Worm (Caenorhabditis elegans): ENCODE data around the gene grl-7.

grl-7 gene

ce11 chrV:11375150-11375792 is 28.5 kb upstream of the grl-7 start, which contains the start of gene cnb-1 (continued):
- TF ChIP-seq aly-2 (tag; optimal IDR thresholded peaks at IDR 0.05) (peak; percentile 10), ztf-11 (tag; optimal IDR thresholded peaks at IDR 0.05) (peak in 1 of 2 experiments; percentile 7)

DNA sequence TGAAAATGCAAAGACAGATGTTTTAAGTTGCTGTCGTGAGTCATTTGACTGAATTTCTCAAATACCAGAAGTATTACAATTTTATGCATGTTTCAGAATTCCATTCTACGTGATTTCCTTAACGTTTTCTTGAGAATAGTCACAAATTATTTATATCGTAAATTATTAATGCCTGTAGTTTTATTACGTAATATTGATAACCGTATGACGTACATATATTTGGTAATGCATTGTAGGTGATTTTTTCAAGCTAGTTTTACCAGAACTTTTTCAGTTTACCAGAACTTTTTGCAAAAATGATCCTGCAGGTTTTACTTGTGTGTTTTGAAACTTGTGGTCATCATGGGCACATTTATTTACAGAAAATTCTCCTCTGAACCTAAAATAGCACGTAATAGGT is 27.1 kb upstream of the grl-7 start:
- TF ChIP-seq dsc-1 (tag; optimal IDR thresholded peaks at IDR 0.05), result peak; percentile 12
- no peak for TF ChIP-seq nhr-77 (tag; optimal IDR thresholded peaks at IDR 0.05)

- TF ChIP-seq nhr-85 (tag) (no peak), lin-14 (GFP tag; optimal IDR thresholded peaks at IDR 0.05) (peak; percentile 19), egl-13 (tag; optimal IDR thresholded peaks at IDR 0.05) (peak; percentile 48)
Measured at ce11 chrV:11372284-11372878, 25.6 kb upstream of the grl-7 start.

DNA sequence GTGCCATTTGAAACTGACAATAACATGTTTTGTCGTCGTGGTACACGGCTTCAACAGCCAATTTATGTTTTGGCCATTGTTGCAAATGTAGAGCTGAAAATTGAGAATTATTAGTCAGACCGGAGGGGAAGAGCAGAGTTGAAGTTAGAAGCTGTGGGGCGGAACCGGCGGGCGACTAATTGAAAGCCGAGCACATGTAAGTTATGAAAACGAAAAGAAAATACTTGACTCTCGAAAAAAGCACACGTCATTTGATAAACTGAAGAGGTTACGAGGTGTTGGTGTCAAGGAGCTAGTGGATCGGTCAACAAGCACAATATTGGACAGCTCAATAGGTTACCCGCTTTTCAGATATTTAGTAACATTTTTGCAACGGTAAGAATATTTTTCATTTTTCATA is 19.3 kb upstream of the grl-7 start, which contains the start of gene dop-5:
Gene dop-5, minus strand, starts transcription at position 101 of the 400 bp plus-strand sequence.
- TF ChIP-seq unc-130 (tag; optimal IDR thresholded peaks at IDR 0.05), result no peak
- no peak for TF ChIP-seq skn-1 (tag; optimal IDR thresholded peaks at IDR 0.05)
- no peak for TF ChIP-seq nhr-11 (tag; optimal IDR thresholded peaks at IDR 0.05)
- no peak for TF ChIP-seq unc-98 (GFP tag; IDR thresholded peaks at IDR 0.05)
- no peak for TF ChIP-seq lsy-2 (tag; optimal IDR thresholded peaks at IDR 0.05)
- TF ChIP-seq efl-3 (GFP tag; optimal IDR thresholded peaks at IDR 0.05), result no peak
- no peak for TF ChIP-seq nhr-84 (tag; optimal IDR thresholded peaks at IDR 0.05)
- no peak for TF ChIP-seq nhr-12 (tag; optimal IDR thresholded peaks at IDR 0.05)

DNA sequence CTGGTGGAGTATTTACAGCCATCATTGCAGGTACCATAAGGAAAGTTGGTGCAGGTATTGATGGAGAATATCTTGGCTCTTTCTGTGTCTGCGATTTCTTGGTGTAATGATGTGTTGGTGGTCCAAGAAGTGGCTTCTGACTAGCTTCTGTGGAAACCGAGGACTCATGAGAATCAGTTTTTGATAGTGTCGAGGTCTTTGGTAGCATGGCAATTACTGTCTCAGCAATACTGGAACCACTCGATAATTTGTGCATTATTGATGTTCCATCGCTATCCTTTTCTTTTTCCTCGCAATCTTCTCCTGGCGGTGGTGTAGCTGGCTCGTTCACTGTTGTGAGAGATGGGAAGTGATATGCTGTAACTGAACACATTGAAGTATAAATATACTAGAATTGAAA is 16.8 kb upstream of the grl-7 start:
- no peak for TF ChIP-seq isw-1 (GFP tag; IDR thresholded peaks at IDR 0.05)
- no peak for TF ChIP-seq swsn-7 (tag; optimal IDR thresholded peaks at IDR 0.05)
- no peak for TF ChIP-seq nhr-20 (tag; optimal IDR thresholded peaks at IDR 0.05)
- no peak for TF ChIP-seq lin-35 (GFP tag; optimal IDR thresholded peaks at IDR 0.05)
- TF ChIP-seq C16A3.4 (tag; optimal IDR thresholded peaks at IDR 0.05), result no peak
- no peak for TF ChIP-seq C34B4.2 (tag; optimal IDR thresholded peaks at IDR 0.05)
- no peak for TF ChIP-seq lin-13 (GFP tag; optimal IDR thresholded peaks at IDR 0.05)
- no peak for TF ChIP-seq aly-2 (tag; optimal IDR thresholded peaks at IDR 0.05)
- no peak for TF ChIP-seq lin-15B (tag; optimal IDR thresholded peaks at IDR 0.05)
- TF ChIP-seq nhr-90 (tag; optimal IDR thresholded peaks at IDR 0.05; ENCODE audit: poor library complexity), result no peak
- TF ChIP-seq ceh-82 (tag; optimal IDR thresholded peaks at IDR 0.05), result no peak
- no peak for TF ChIP-seq nhr-76 (tag; optimal IDR thresholded peaks at IDR 0.05)
- no peak for TF ChIP-seq hlh-4 (tag; optimal IDR thresholded peaks at IDR 0.05)
- no peak for TF ChIP-seq skn-1 (tag; optimal IDR thresholded peaks at IDR 0.05)
- no peak for TF ChIP-seq zag-1 (tag; optimal IDR thresholded peaks at IDR 0.05)

ce11 chrV:11354264-11354663 is 7.5 kb upstream of the grl-7 start:
- TF ChIP-seq lin-35 (GFP tag; optimal IDR thresholded peaks at IDR 0.05) (no peak), nhr-12 (tag; optimal IDR thresholded peaks at IDR 0.05) (no peak), lsy-2 (tag; optimal IDR thresholded peaks at IDR 0.05) (no peak), ces-1 (GFP tag; optimal IDR thresholded peaks at IDR 0.05) (peak; percentile 3), lin-14 (GFP tag; optimal IDR thresholded peaks at IDR 0.05) (peak; percentile 56), jun-1 (tag; optimal IDR thresholded peaks at IDR 0.05) (no peak), ceh-90 (tag; optimal IDR thresholded peaks at IDR 0.05) (no peak), ceh-82 (tag; optimal IDR thresholded peaks at IDR 0.05) (no peak), swsn-7 (tag; optimal IDR thresholded peaks at IDR 0.05) (no peak), vab-15 (tag; optimal IDR thresholded peaks at IDR 0.05) (no peak), fkh-10 (GFP tag; optimal IDR thresholded peaks at IDR 0.05) (peak; percentile 12), ceh-88 (GFP tag; IDR thresholded peaks at IDR 0.05) (no peak), mdl-1 (tag; optimal IDR thresholded peaks at IDR 0.05) (no peak), nhr-19 (GFP tag; conservative IDR thresholded peaks at IDR 0.05) (no peak), irx-1 (tag; optimal IDR thresholded peaks at IDR 0.05) (no peak), xbp-1 (tag; optimal IDR thresholded peaks at IDR 0.05) (no peak), ceh-8 (GFP tag; optimal IDR thresholded peaks at IDR 0.05) (no peak), tlp-1 (tag; optimal IDR thresholded peaks at IDR 0.05) (no peak), pax-3 (tag; optimal IDR thresholded peaks at IDR 0.05) (no peak)
